Worm (Caenorhabditis elegans) whole organism, late embryonic: ENCODE measurements around the gene F44A2.3.

ENCODE experiments used
- F13H6.1 ChIP-seq: sonication (generic microtip); optimal IDR thresholded peaks from 2 replicates; lab custom pipeline; 2016; ENCODE audit warnings: missing genetic modification characterization, missing compliant biosample characterization
- K09A11.1 ChIP-seq: sonication (generic microtip); optimal IDR thresholded peaks from 2 replicates; lab custom pipeline; 2017; ENCODE audit warnings: antibody characterized with exemption, mild to moderate bottlenecking, missing genetic modification characterization, missing compliant biosample characterization; ENCODE audit not compliant: insufficient read depth
- T23F11.4 ChIP-seq: fragments of 200-800 bp; sonication (Bioruptor generic); optimal IDR thresholded peaks from 2 replicates; lab custom pipeline; 2018; ENCODE audit warnings: mild to moderate bottlenecking, missing genetic modification characterization, missing compliant biosample characterization
- Y22D7AL.16 ChIP-seq: sonication (generic microtip); optimal IDR thresholded peaks from 2 replicates; lab custom pipeline; 2016; ENCODE audit warnings: missing genetic modification characterization, missing compliant biosample characterization
- ahr-1 ChIP-seq: sonication (generic microtip); optimal IDR thresholded peaks from 2 replicates; lab custom pipeline; 2016; ENCODE audit warnings: missing genetic modification characterization, missing compliant biosample characterization
- ama-1 ChIP-seq: fragments of 150-350 bp; optimal IDR thresholded peaks from 2 replicates; lab custom pipeline; 2014
- ceh-18 ChIP-seq: sonication (generic microtip); optimal IDR thresholded peaks from 2 replicates; lab custom pipeline; 2016; ENCODE audit warnings: missing genetic modification characterization, missing compliant biosample characterization
- ceh-2 ChIP-seq: sonication (generic microtip); optimal IDR thresholded peaks from 2 replicates; lab custom pipeline; 2016; ENCODE audit warnings: missing genotype, missing genetic modification characterization, missing compliant biosample characterization
- ceh-24 ChIP-seq: sonication (generic microtip); optimal IDR thresholded peaks from 2 replicates; lab custom pipeline; 2016; ENCODE audit warnings: mild to moderate bottlenecking, missing genetic modification characterization, missing compliant biosample characterization
- ceh-31 ChIP-seq: sonication (generic microtip); optimal IDR thresholded peaks from 2 replicates; lab custom pipeline; 2016; ENCODE audit warnings: missing genetic modification characterization, missing compliant biosample characterization
- ceh-34 ChIP-seq: sonication (generic microtip); optimal IDR thresholded peaks from 2 replicates; lab custom pipeline; 2016; ENCODE audit warnings: mild to moderate bottlenecking, missing genetic modification characterization, missing compliant biosample characterization
- ceh-45 ChIP-seq: fragments of 200-800 bp; sonication (Bioruptor generic); IDR thresholded peaks from 2 replicates; pipeline ENCODE4 v1.3.6; 2022; ENCODE audit warnings: missing genetic modification reagents, missing genetic modification characterization, missing compliant biosample characterization
- ceh-6 ChIP-seq: fragments of 200-800 bp; sonication (Bioruptor generic); optimal IDR thresholded peaks from 2 replicates; lab custom pipeline; 2018; ENCODE audit warnings: mild to moderate bottlenecking, missing genetic modification characterization, missing compliant biosample characterization
- che-1 ChIP-seq: sonication (generic microtip); optimal IDR thresholded peaks from 2 replicates; lab custom pipeline; 2016; ENCODE audit warnings: mild to moderate bottlenecking, missing genetic modification characterization, missing compliant biosample characterization
- dmd-4 ChIP-seq: sonication (generic microtip); optimal IDR thresholded peaks from 2 replicates; lab custom pipeline; 2016; ENCODE audit warnings: borderline replicate concordance, missing genetic modification characterization, missing compliant biosample characterization
- dve-1 ChIP-seq: sonication (generic microtip); optimal IDR thresholded peaks from 2 replicates; lab custom pipeline; 2017; ENCODE audit warnings: antibody characterized with exemption, mild to moderate bottlenecking, missing genetic modification characterization, missing compliant biosample characterization
- elt-4 ChIP-seq: sonication (generic microtip); optimal IDR thresholded peaks from 2 replicates; lab custom pipeline; 2016; ENCODE audit warnings: missing genetic modification characterization, missing compliant biosample characterization
- eyg-1 ChIP-seq: sonication (generic microtip); optimal IDR thresholded peaks from 2 replicates; lab custom pipeline; 2016; ENCODE audit warnings: missing genotype, missing genetic modification characterization, missing compliant biosample characterization
- fax-1 ChIP-seq: sonication (generic microtip); optimal IDR thresholded peaks from 2 replicates; lab custom pipeline; 2016; ENCODE audit warnings: missing genotype, missing genetic modification characterization, missing compliant biosample characterization
- fkh-10 ChIP-seq: fragments of 150-350 bp; optimal IDR thresholded peaks from 2 replicates; lab custom pipeline; 2014; ENCODE audit warnings: missing biosample characterization, missing genetic modification reagents, missing genetic modification characterization
- fkh-6 ChIP-seq: sonication (generic microtip); optimal IDR thresholded peaks from 2 replicates; lab custom pipeline; 2016; ENCODE audit warnings: missing genetic modification characterization, missing compliant biosample characterization
- hlh-13 ChIP-seq: fragments of 200-800 bp; sonication (Bioruptor generic); optimal IDR thresholded peaks from 2 replicates; lab custom pipeline; 2018; ENCODE audit warnings: mild to moderate bottlenecking, missing genetic modification characterization, missing compliant biosample characterization
- hlh-6 ChIP-seq: sonication (generic microtip); optimal IDR thresholded peaks from 2 replicates; lab custom pipeline; 2016; ENCODE audit warnings: missing genotype, missing genetic modification characterization, missing compliant biosample characterization
- hlh-8 ChIP-seq: sonication (generic microtip); optimal IDR thresholded peaks from 2 replicates; lab custom pipeline; 2016; ENCODE audit warnings: missing genotype, missing genetic modification characterization, missing compliant biosample characterization
- madf-2 ChIP-seq: sonication (generic microtip); optimal IDR thresholded peaks from 2 replicates; lab custom pipeline; 2017; ENCODE audit warnings: missing genetic modification characterization, missing compliant biosample characterization
- mec-3 ChIP-seq: sonication (generic microtip); optimal IDR thresholded peaks from 2 replicates; lab custom pipeline; 2016; ENCODE audit warnings: borderline replicate concordance, missing genetic modification characterization, missing compliant biosample characterization
- nhr-232 ChIP-seq: sonication (generic microtip); optimal IDR thresholded peaks from 2 replicates; lab custom pipeline; 2016; ENCODE audit warnings: missing genetic modification characterization, missing compliant biosample characterization
- pag-3 ChIP-seq: sonication (generic microtip); optimal IDR thresholded peaks from 2 replicates; lab custom pipeline; 2016; ENCODE audit warnings: missing compliant biosample characterization, missing genetic modification characterization, borderline replicate concordance
- pat-9 ChIP-seq: fragments of 200-800 bp; sonication (Bioruptor generic); optimal IDR thresholded peaks from 2 replicates; lab custom pipeline; 2018; ENCODE audit warnings: mild to moderate bottlenecking, missing genetic modification characterization, moderate library complexity, missing compliant biosample characterization
- pha-2 ChIP-seq: sonication (generic microtip); optimal IDR thresholded peaks from 2 replicates; lab custom pipeline; 2017; ENCODE audit warnings: mild to moderate bottlenecking, missing genetic modification characterization, missing compliant biosample characterization
- ref-2 ChIP-seq: sonication (generic microtip); optimal IDR thresholded peaks from 2 replicates; lab custom pipeline; 2016; ENCODE audit warnings: missing genetic modification characterization, missing compliant biosample characterization
- rnt-1 ChIP-seq: sonication (generic microtip); optimal IDR thresholded peaks from 2 replicates; lab custom pipeline; 2016; ENCODE audit warnings: missing genetic modification characterization, missing compliant biosample characterization
- sox-2 ChIP-seq: fragments of 200-800 bp; sonication (Bioruptor generic); IDR thresholded peaks from 2 replicates; pipeline ENCODE4 v1.3.6; 2022; ENCODE audit warnings: missing genetic modification reagents, missing genetic modification characterization, missing compliant biosample characterization
- syd-9 ChIP-seq: sonication (generic microtip); optimal IDR thresholded peaks from 2 replicates; lab custom pipeline; 2016; ENCODE audit warnings: mild to moderate bottlenecking, missing genetic modification characterization, moderate library complexity, missing compliant biosample characterization
- tbx-7 ChIP-seq: sonication (generic microtip); optimal IDR thresholded peaks from 2 replicates; lab custom pipeline; 2016; ENCODE audit warnings: missing genotype, missing genetic modification characterization, missing compliant biosample characterization
- unc-3 ChIP-seq, 2 experiments: fragments of 200-800 bp in 1 of 2; sonication (Bioruptor generic) in 1 of 2; sonication (generic microtip) in 1 of 2; conservative IDR thresholded peaks in 1 of 2; optimal IDR thresholded peaks in 1 of 2; 2 replicates each; pipeline versions ENCODE4 v1.3.6 to Lab custom; 2016 to 2022; ENCODE audit warnings: missing compliant biosample characterization in 2 of 2, missing genetic modification characterization in 2 of 2, missing genetic modification reagents in 1 of 2
- unc-86 ChIP-seq: sonication (generic microtip); optimal IDR thresholded peaks from 2 replicates; lab custom pipeline; 2016; ENCODE audit warnings: missing genetic modification characterization, missing compliant biosample characterization

Gene F44A2.3

ce11 chrV:9336462-9336861 lies 31.2 kb downstream of the F44A2.3 start, which contains the start of gene coq-6:
coq-6 (plus strand) TSS chrV:9336762.
- TF ChIP-seq mec-3 (no peak), fkh-6 (tag; lab: Kevin White, UChicago) (no peak), rnt-1 (tag; lab: Kevin White, UChicago) (no peak), hlh-6 (tag; lab: Kevin White, UChicago) (no peak), unc-86 (tag; lab: Kevin White, UChicago) (no peak), che-1 (tag; lab: Kevin White, UChicago) (no peak), dve-1 (no peak), nhr-232 (tag; lab: Kevin White, UChicago) (no peak), ahr-1 (tag; lab: Kevin White, UChicago) (no peak), pag-3 (tag; lab: Kevin White, UChicago) (no peak), syd-9 (no peak)

- TF ChIP-seq ama-1 (lab: Kevin White, UChicago) (peak; percentile 83), ceh-31 (tag; lab: Kevin White, UChicago) (no peak)
These were observed 33.2 kb downstream of the F44A2.3 start for ce11 chrV:9338452-9338851.

ce11 chrV:9340318-9340717 lies 35.1 kb downstream of the F44A2.3 start:
- TF ChIP-seq ceh-2 (tag; lab: Kevin White, UChicago): no peak
- 0 out of 2 replicates have a peak, but pooled peaks have one; percentile 28 for TF ChIP-seq unc-3 (GFP tag; conservative IDR thresholded peaks at IDR 0.05; lab: Robert Waterston, UW)
- TF ChIP-seq unc-3 (tag; optimal IDR thresholded peaks at IDR 0.05; lab: Kevin White, UChicago): no peak
- TF ChIP-seq tbx-7: no peak
- TF ChIP-seq fkh-10 (GFP tag; lab: Kevin White, UChicago): no peak
- TF ChIP-seq dmd-4 (tag; lab: Kevin White, UChicago): no peak
- peak; percentile 32 for TF ChIP-seq ama-1 (lab: Kevin White, UChicago)
- TF ChIP-seq T23F11.4 (GFP tag; lab: Kevin White, UChicago): no peak
- no peak for TF ChIP-seq ceh-31 (tag; lab: Kevin White, UChicago)
- TF ChIP-seq fax-1 (tag; lab: Kevin White, UChicago): no peak
- TF ChIP-seq pha-2 (tag; lab: Kevin White, UChicago): no peak
- no peak for TF ChIP-seq ceh-24 (tag; lab: Kevin White, UChicago)
- no peak for TF ChIP-seq eyg-1 (tag; lab: Kevin White, UChicago)
- no peak for TF ChIP-seq rnt-1 (tag; lab: Kevin White, UChicago)
- TF ChIP-seq sox-2: no peak
- TF ChIP-seq hlh-6 (tag; lab: Kevin White, UChicago): no peak

- TF ChIP-seq mec-3 (no peak), ceh-6 (GFP tag; lab: Kevin White, UChicago) (no peak), unc-86 (tag; lab: Kevin White, UChicago) (no peak), nhr-232 (tag; lab: Kevin White, UChicago) (no peak), fkh-6 (tag; lab: Kevin White, UChicago) (no peak), hlh-13 (no peak), ceh-45 (GFP tag; lab: Robert Waterston, UW) (no peak)
These were observed 37.9 kb downstream of the F44A2.3 start for ce11 chrV:9342965-9343628.

- peak; percentile 77 for TF ChIP-seq elt-4 (tag; lab: Kevin White, UChicago)
- TF ChIP-seq rnt-1 (tag; lab: Kevin White, UChicago): peak; percentile 99
- peak; percentile 71 for TF ChIP-seq ceh-2 (tag; lab: Kevin White, UChicago)
- peak; percentile 91 for TF ChIP-seq madf-2 (tag; lab: Kevin White, UChicago)
- no peak; the same call in 1 of the 2 replicates for TF ChIP-seq unc-3 (GFP tag; conservative IDR thresholded peaks at IDR 0.05; lab: Robert Waterston, UW)
- TF ChIP-seq unc-3 (tag; optimal IDR thresholded peaks at IDR 0.05; lab: Kevin White, UChicago): peak; percentile 96
- TF ChIP-seq pat-9: peak; percentile 90
- TF ChIP-seq tbx-7: peak; percentile 57
- TF ChIP-seq ceh-24 (tag; lab: Kevin White, UChicago): peak; percentile 60
- peak; percentile 21 for TF ChIP-seq ceh-6 (GFP tag; lab: Kevin White, UChicago)
- peak; percentile 71 for TF ChIP-seq Y22D7AL.16 (tag; lab: Kevin White, UChicago)
- TF ChIP-seq hlh-13: peak; percentile 40
- TF ChIP-seq hlh-6 (tag; lab: Kevin White, UChicago): peak; percentile 77
- TF ChIP-seq fkh-6 (tag; lab: Kevin White, UChicago): peak; percentile 77
- TF ChIP-seq K09A11.1: peak; percentile 90
- peak; percentile 100 for TF ChIP-seq ceh-18 (tag; lab: Kevin White, UChicago)
- TF ChIP-seq ref-2 (tag; lab: Kevin White, UChicago): peak; percentile 100
- peak; percentile 93 for TF ChIP-seq hlh-8 (tag; lab: Kevin White, UChicago)
- TF ChIP-seq mec-3: no peak
- peak; percentile 89 for TF ChIP-seq F13H6.1
- TF ChIP-seq ceh-34 (tag; lab: Kevin White, UChicago): peak; percentile 100
- TF ChIP-seq T23F11.4 (GFP tag; lab: Kevin White, UChicago): peak; percentile 90
These were observed 38.7 kb downstream of the F44A2.3 start, which contains the start of gene tos-1 for ce11 chrV:9343629-9344624. tos-1 (minus strand) TSS chrV:9344203.
